Fruit fly (Drosophila melanogaster): ENCODE results near the gene Irbp18.

- no peak for TF ChIP-seq CG10348 (GFP tag; IDR thresholded peaks at IDR 0.05)
- no peak for TF ChIP-seq CG13204 (GFP tag; optimal IDR thresholded peaks at IDR 0.05)
- no peak for TF ChIP-seq EcR (GFP tag; optimal IDR thresholded peaks at IDR 0.05)
- peak; percentile 31 for TF ChIP-seq CG15710 (tag; optimal IDR thresholded peaks at IDR 0.05)
- no peak for TF ChIP-seq CG34367 (tag; optimal IDR thresholded peaks at IDR 0.05)
- peak; percentile 76 for TF ChIP-seq CG4496 (GFP tag; IDR thresholded peaks at IDR 0.05)
- 0 out of 3 replicates have a peak, but pooled peaks have one; percentile 24 for TF ChIP-seq fd96Ca (GFP tag; IDR thresholded peaks at IDR 0.05)
- no peak for TF ChIP-seq CG9948 (tag; optimal IDR thresholded peaks at IDR 0.05)
Observed at dm6 chr3L:11123088-11123487, 25.1 kb upstream of the Irbp18 start, which contains the start of the genes Ufd1 and NaPi-III.

Data from whole organism, pupa.